Worm (Caenorhabditis elegans): ENCODE measurements around the gene Y105C5B.25.

Y105C5B.25 gene

ce11 chrIV:16138765-16139164, 8.2 kb downstream of the Y105C5B.25 start:
- TF ChIP-seq unc-62 (GFP tag; optimal IDR thresholded peaks at IDR 0.05): no peak

ce11 chrIV:16133776-16134175, 13.2 kb downstream of the Y105C5B.25 start:
- TF ChIP-seq unc-62 (GFP tag; optimal IDR thresholded peaks at IDR 0.05): no peak

- TF ChIP-seq unc-62 (GFP tag; optimal IDR thresholded peaks at IDR 0.05): no peak
These were observed 14.8 kb downstream of the Y105C5B.25 start, which contains the start of gene hlh-32 for ce11 chrIV:16132164-16132563. hlh-32 (plus strand) TSS chrIV:16132464.

ce11 chrIV:16125777-16126176, 21.2 kb downstream of the Y105C5B.25 start:
- no peak for TF ChIP-seq unc-62 (GFP tag; optimal IDR thresholded peaks at IDR 0.05)

- no peak for TF ChIP-seq unc-62 (GFP tag; optimal IDR thresholded peaks at IDR 0.05)
These were observed 27.4 kb downstream of the Y105C5B.25 start for ce11 chrIV:16119577-16119976.
